Worm (Caenorhabditis elegans) whole organism, late embryonic: ENCODE data around the gene Y116A8A.2.
A peak's percentile ranks its signal among the peaks of the same experiment; 100 is the strongest.
"Not testable (repeated sequence)": the region's sequence is repeated elsewhere in the genome, so short reads cannot be mapped to it uniquely, and the experiment has no call there.

Source experiments
- C08G9.2 ChIP-seq: sonication (generic microtip); optimal IDR thresholded peaks from 2 replicates; lab custom pipeline; 2016; ENCODE audit warnings: mild to moderate bottlenecking, missing genetic modification characterization, moderate library complexity, missing compliant biosample characterization
- K09A11.1 ChIP-seq: sonication (generic microtip); optimal IDR thresholded peaks from 2 replicates; lab custom pipeline; 2017; ENCODE audit warnings: antibody characterized with exemption, mild to moderate bottlenecking, missing genetic modification characterization, missing compliant biosample characterization; ENCODE audit not compliant: insufficient read depth
- T23F11.4 ChIP-seq: fragments of 200-800 bp; sonication (Bioruptor generic); optimal IDR thresholded peaks from 2 replicates; lab custom pipeline; 2018; ENCODE audit warnings: mild to moderate bottlenecking, missing genetic modification characterization, missing compliant biosample characterization
- ceh-14 ChIP-seq: sonication (generic microtip); optimal IDR thresholded peaks from 2 replicates; lab custom pipeline; 2016; ENCODE audit warnings: missing genotype, missing genetic modification characterization, missing compliant biosample characterization
- ceh-22 ChIP-seq: sonication (generic microtip); optimal IDR thresholded peaks from 2 replicates; lab custom pipeline; 2017; ENCODE audit warnings: missing biosample characterization, missing genetic modification characterization
- ceh-24 ChIP-seq: sonication (generic microtip); optimal IDR thresholded peaks from 2 replicates; lab custom pipeline; 2016; ENCODE audit warnings: mild to moderate bottlenecking, missing genetic modification characterization, missing compliant biosample characterization
- ceh-34 ChIP-seq: sonication (generic microtip); optimal IDR thresholded peaks from 2 replicates; lab custom pipeline; 2016; ENCODE audit warnings: mild to moderate bottlenecking, missing genetic modification characterization, missing compliant biosample characterization
- ceh-48 ChIP-seq: sonication (generic microtip); optimal IDR thresholded peaks from 2 replicates; lab custom pipeline; 2016; ENCODE audit warnings: missing genetic modification characterization, inconsistent platforms, missing compliant biosample characterization
- ceh-6 ChIP-seq: fragments of 200-800 bp; sonication (Bioruptor generic); optimal IDR thresholded peaks from 2 replicates; lab custom pipeline; 2018; ENCODE audit warnings: mild to moderate bottlenecking, missing genetic modification characterization, missing compliant biosample characterization
- ceh-9 ChIP-seq: sonication (generic microtip); optimal IDR thresholded peaks from 2 replicates; lab custom pipeline; 2016; ENCODE audit warnings: mild to moderate bottlenecking, missing genetic modification characterization, inconsistent platforms, missing compliant biosample characterization
- che-1 ChIP-seq: sonication (generic microtip); optimal IDR thresholded peaks from 2 replicates; lab custom pipeline; 2016; ENCODE audit warnings: mild to moderate bottlenecking, missing genetic modification characterization, missing compliant biosample characterization
- elt-2 ChIP-seq: sonication (generic microtip); optimal IDR thresholded peaks from 2 replicates; lab custom pipeline; 2016; ENCODE audit warnings: missing genetic modification reagents, missing genetic modification characterization, missing compliant biosample characterization
- ets-4 ChIP-seq: sonication (generic microtip); optimal IDR thresholded peaks from 2 replicates; lab custom pipeline; 2016; ENCODE audit warnings: missing genetic modification characterization, missing compliant biosample characterization
- eyg-1 ChIP-seq: sonication (generic microtip); optimal IDR thresholded peaks from 2 replicates; lab custom pipeline; 2016; ENCODE audit warnings: missing genotype, missing genetic modification characterization, missing compliant biosample characterization
- fax-1 ChIP-seq: sonication (generic microtip); optimal IDR thresholded peaks from 2 replicates; lab custom pipeline; 2016; ENCODE audit warnings: missing genotype, missing genetic modification characterization, missing compliant biosample characterization
- fkh-10 ChIP-seq: fragments of 150-350 bp; optimal IDR thresholded peaks from 2 replicates; lab custom pipeline; 2014; ENCODE audit warnings: missing biosample characterization, missing genetic modification reagents, missing genetic modification characterization
- gmeb-2 ChIP-seq: sonication (generic microtip); optimal IDR thresholded peaks from 2 replicates; lab custom pipeline; 2016; ENCODE audit warnings: missing genetic modification characterization, inconsistent platforms, missing compliant biosample characterization
- hlh-13 ChIP-seq: fragments of 200-800 bp; sonication (Bioruptor generic); optimal IDR thresholded peaks from 2 replicates; lab custom pipeline; 2018; ENCODE audit warnings: mild to moderate bottlenecking, missing genetic modification characterization, missing compliant biosample characterization
- hlh-15 ChIP-seq: sonication (generic microtip); optimal IDR thresholded peaks from 2 replicates; lab custom pipeline; 2016; ENCODE audit warnings: missing genetic modification characterization, missing compliant biosample characterization
- hlh-6 ChIP-seq: sonication (generic microtip); optimal IDR thresholded peaks from 2 replicates; lab custom pipeline; 2016; ENCODE audit warnings: missing genotype, missing genetic modification characterization, missing compliant biosample characterization
- hlh-8 ChIP-seq: sonication (generic microtip); optimal IDR thresholded peaks from 2 replicates; lab custom pipeline; 2016; ENCODE audit warnings: missing genotype, missing genetic modification characterization, missing compliant biosample characterization
- lim-6 ChIP-seq: sonication (generic microtip); optimal IDR thresholded peaks from 2 replicates; lab custom pipeline; 2016; ENCODE audit warnings: missing genetic modification characterization, missing compliant biosample characterization
- pha-4 ChIP-seq: fragments of 150-350 bp; optimal IDR thresholded peaks from 2 replicates; lab custom pipeline; 2018; ENCODE audit warnings: missing biosample characterization, missing genetic modification reagents, missing genetic modification characterization
- ref-2 ChIP-seq: sonication (generic microtip); optimal IDR thresholded peaks from 2 replicates; lab custom pipeline; 2016; ENCODE audit warnings: missing genetic modification characterization, missing compliant biosample characterization
- rnt-1 ChIP-seq: sonication (generic microtip); optimal IDR thresholded peaks from 2 replicates; lab custom pipeline; 2016; ENCODE audit warnings: missing genetic modification characterization, missing compliant biosample characterization
- sox-2 ChIP-seq: fragments of 200-800 bp; sonication (Bioruptor generic); IDR thresholded peaks from 2 replicates; pipeline ENCODE4 v1.3.6; 2022; ENCODE audit warnings: missing genetic modification reagents, missing genetic modification characterization, missing compliant biosample characterization
- tbx-7 ChIP-seq: sonication (generic microtip); optimal IDR thresholded peaks from 2 replicates; lab custom pipeline; 2016; ENCODE audit warnings: missing genotype, missing genetic modification characterization, missing compliant biosample characterization
- unc-3 ChIP-seq, 2 experiments: fragments of 200-800 bp in 1 of 2; sonication (Bioruptor generic) in 1 of 2; sonication (generic microtip) in 1 of 2; conservative IDR thresholded peaks in 1 of 2; optimal IDR thresholded peaks in 1 of 2; 2 replicates each; pipeline versions ENCODE4 v1.3.6 to Lab custom; 2016 to 2022; ENCODE audit warnings: missing compliant biosample characterization in 2 of 2, missing genetic modification characterization in 2 of 2, missing genetic modification reagents in 1 of 2
- unc-42 ChIP-seq: sonication (generic microtip); optimal IDR thresholded peaks from 2 replicates; lab custom pipeline; 2016; ENCODE audit warnings: missing genotype, missing genetic modification characterization, missing compliant biosample characterization
- zip-5 ChIP-seq: sonication (generic microtip); optimal IDR thresholded peaks from 2 replicates; lab custom pipeline; 2016; ENCODE audit warnings: missing genetic modification characterization, missing compliant biosample characterization
- ztf-16 ChIP-seq: sonication (generic microtip); optimal IDR thresholded peaks from 2 replicates; lab custom pipeline; 2017; ENCODE audit warnings: missing genetic modification characterization, missing compliant biosample characterization

The Y116A8A.2 gene

DNA sequence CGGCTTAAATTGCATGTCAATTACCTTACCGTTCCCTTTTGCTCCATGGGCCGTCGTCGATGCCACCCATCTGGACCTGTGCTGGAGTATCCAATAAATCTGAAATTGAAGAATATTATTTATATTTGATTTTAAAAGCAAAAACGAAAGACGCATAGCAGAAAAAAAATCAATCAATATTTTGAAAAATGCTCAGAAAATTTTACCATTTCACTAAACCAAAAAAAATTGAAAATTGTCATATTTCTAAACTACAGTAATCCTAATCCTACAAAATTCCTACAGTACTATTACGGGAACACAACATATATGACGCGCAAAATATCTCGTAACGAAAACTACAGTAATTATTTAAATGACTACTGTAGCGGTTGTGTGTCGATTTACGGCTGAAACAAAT lies 29.1 kb upstream of the Y116A8A.2 start, which contains the start of gene Y116A8A.150:
TSS of gene Y116A8A.150 (minus strand) at position 101 of the 400 bp plus-strand sequence.
- not testable (repeated sequence) for TF ChIP-seq ceh-14 (tag; lab: Kevin White, UChicago); zip-5 (tag; lab: Kevin White, UChicago); hlh-13
- TF ChIP-seq, all 69 proteins: peak for 0; not testable (repeated sequence) for 69

DNA sequence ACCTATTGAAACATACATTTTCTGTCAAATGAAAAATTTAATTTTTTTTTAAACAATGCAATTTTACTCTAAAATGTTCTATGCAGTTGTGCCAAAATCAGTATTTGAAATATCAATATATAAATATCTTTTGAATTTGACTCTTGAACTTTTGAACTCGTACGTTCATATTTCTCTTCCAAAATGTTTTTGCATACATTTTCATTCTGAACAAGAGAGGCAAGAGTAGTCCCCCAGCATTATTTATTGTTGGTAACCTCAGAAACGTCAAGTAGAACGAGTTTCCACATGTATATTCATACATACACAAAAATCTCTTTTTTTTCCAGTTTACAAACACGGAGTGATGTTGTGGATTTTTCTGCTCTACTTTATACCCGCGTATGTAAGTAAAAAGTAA lies 17.6 kb upstream of the Y116A8A.2 start, which contains the start of gene clec-194:
TSS of gene clec-194 (plus strand) at position 301 of the 400 bp plus-strand sequence.
- TF ChIP-seq pha-4 (tag; lab: Kevin White, UChicago), result no peak
- no peak for TF ChIP-seq hlh-6
- no peak for TF ChIP-seq che-1 (tag; lab: Kevin White, UChicago)
- TF ChIP-seq hlh-15 (tag; lab: Kevin White, UChicago), result no peak
- TF ChIP-seq eyg-1, result no peak
- no peak for TF ChIP-seq lim-6 (tag; lab: Kevin White, UChicago)
- no peak for TF ChIP-seq C08G9.2 (tag; lab: Kevin White, UChicago)

- no peak for TF ChIP-seq fax-1 (tag; lab: Kevin White, UChicago)
- no peak for TF ChIP-seq ceh-6 (GFP tag; lab: Kevin White, UChicago)
- TF ChIP-seq sox-2 (GFP tag; lab: Robert Waterston, UW), result no peak
- TF ChIP-seq hlh-8 (tag; lab: Kevin White, UChicago), result no peak
- no peak for TF ChIP-seq tbx-7
- no peak for TF ChIP-seq ets-4 (tag; lab: Kevin White, UChicago)
- no peak for TF ChIP-seq gmeb-2 (tag; lab: Kevin White, UChicago)
- TF ChIP-seq T23F11.4 (GFP tag; lab: Kevin White, UChicago), result no peak
- no peak for TF ChIP-seq rnt-1 (tag; lab: Kevin White, UChicago)
- no peak for TF ChIP-seq ceh-9 (tag; lab: Kevin White, UChicago)
- no peak for TF ChIP-seq ceh-24 (tag; lab: Kevin White, UChicago)
- no peak for TF ChIP-seq ceh-48 (tag; lab: Kevin White, UChicago)
These were observed 16.2 kb upstream of the Y116A8A.2 start, which contains the start of gene Y116A8A.7 for ce11 chrIV:16829896-16830295. TSS of gene Y116A8A.7 (plus strand) at chrIV:16830196.

DNA sequence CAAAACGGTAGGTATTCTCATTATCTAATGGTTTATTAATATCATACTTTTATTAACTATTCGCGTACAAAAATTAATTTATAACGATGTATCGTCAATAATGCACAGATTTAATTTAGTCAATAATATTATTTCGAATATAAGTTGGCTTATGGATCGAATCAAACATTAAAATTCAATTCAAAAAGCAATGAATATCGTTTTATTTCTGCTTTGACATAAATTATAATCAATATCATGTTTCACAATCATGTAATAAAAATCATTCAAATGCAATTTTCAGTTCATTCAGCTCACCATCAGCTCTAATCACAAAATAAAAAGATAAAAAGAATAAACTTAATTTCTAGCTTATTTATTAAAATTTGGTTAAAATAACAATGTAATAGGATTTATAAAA lies 15.0 kb upstream of the Y116A8A.2 start, which contains the start of gene Y116A8A.6:
TSS of gene Y116A8A.6 (minus strand) at position 101 of the 400 bp plus-strand sequence.
- no peak for TF ChIP-seq elt-2 (tag; lab: Kevin White, UChicago)

DNA sequence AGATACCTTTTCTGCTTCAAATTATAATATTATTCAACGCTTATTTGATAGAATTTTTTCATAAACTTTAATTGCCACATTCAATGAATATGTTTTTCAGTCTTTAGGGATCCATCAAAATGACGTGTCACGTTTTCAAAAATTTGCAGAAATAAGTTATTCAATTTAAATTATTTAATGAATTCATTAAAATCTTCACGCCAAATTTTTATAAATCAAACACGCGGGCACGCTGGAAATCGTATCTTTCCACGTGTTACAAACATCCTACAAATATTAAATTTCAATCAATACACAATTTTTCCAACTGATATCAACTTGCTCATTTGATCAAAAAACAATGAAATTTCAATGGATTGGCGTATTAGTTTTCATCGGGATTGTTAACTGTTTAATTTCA lies 8.8 kb upstream of the Y116A8A.2 start, which contains the start of gene Y116A8A.4:
TSS of gene Y116A8A.4 (plus strand) at position 301 of the 400 bp plus-strand sequence.
- no peak for TF ChIP-seq che-1 (tag; lab: Kevin White, UChicago)
- no peak for TF ChIP-seq ceh-14 (tag; lab: Kevin White, UChicago)
- no peak for TF ChIP-seq unc-3 (GFP tag; conservative IDR thresholded peaks at IDR 0.05; lab: Robert Waterston, UW)
- TF ChIP-seq unc-3 (tag; optimal IDR thresholded peaks at IDR 0.05; lab: Kevin White, UChicago), result no peak
- no peak for TF ChIP-seq ceh-6 (GFP tag; lab: Kevin White, UChicago)
- TF ChIP-seq ztf-16 (tag; lab: Kevin White, UChicago), result no peak
- TF ChIP-seq ceh-22 (tag; lab: Kevin White, UChicago), result no peak
- TF ChIP-seq sox-2 (GFP tag; lab: Robert Waterston, UW), result no peak
- TF ChIP-seq ceh-34, result no peak
- no peak for TF ChIP-seq K09A11.1
- no peak for TF ChIP-seq fkh-10
- no peak for TF ChIP-seq ceh-48 (tag; lab: Kevin White, UChicago)
- TF ChIP-seq ref-2 (tag; lab: Kevin White, UChicago), result no peak

- TF ChIP-seq unc-42 (tag; lab: Kevin White, UChicago) (peak; percentile 77), hlh-8 (tag; lab: Kevin White, UChicago) (no peak), ceh-14 (tag; lab: Kevin White, UChicago) (no peak)
These were observed 1.6 kb downstream of the Y116A8A.2 start for ce11 chrIV:16812116-16812515.
